Fruit fly (Drosophila melanogaster) whole organism, embryonic: ENCODE data around the gene CG6015.

Experiments
- Atf-2 ChIP-seq: fragments of 200-800 bp; sonication (Bioruptor generic); optimal IDR thresholded peaks from 2 replicates; lab custom pipeline; 2016; ENCODE audit warnings: missing biosample characterization, missing genetic modification characterization
- Atf6 ChIP-seq: fragments of 200-800 bp; sonication (Bioruptor generic); IDR thresholded peaks from 2 replicates; pipeline ENCODE4 v1.3.6; 2022; ENCODE audit warnings: missing biosample characterization, missing genetic modification characterization
- Blimp-1 ChIP-seq: fragments of 200-800 bp; sonication (Bioruptor generic); optimal IDR thresholded peaks from 3 replicates; lab custom pipeline; 2018; ENCODE audit warnings: missing biosample characterization, missing genetic modification characterization, mild to moderate bottlenecking, moderate library complexity, missing genetic modification reagents
- CG10267 ChIP-seq: fragments of 200-800 bp; sonication (Bioruptor generic); optimal IDR thresholded peaks from 2 replicates; lab custom pipeline; 2018; ENCODE audit warnings: missing biosample characterization, mild to moderate bottlenecking, missing genetic modification characterization, moderate library complexity
- CG10274 ChIP-seq: fragments of 200-800 bp; sonication (Bioruptor generic); optimal IDR thresholded peaks from 3 replicates; lab custom pipeline; 2017; ENCODE audit warnings: missing biosample characterization, mild to moderate bottlenecking, missing genetic modification characterization
- CG11723 ChIP-seq: fragments of 200-800 bp; sonication (Bioruptor generic); optimal IDR thresholded peaks from 2 replicates; lab custom pipeline; 2017; ENCODE audit warnings: missing biosample characterization, mild to moderate bottlenecking, missing genetic modification characterization
- CG12155 ChIP-seq: fragments of 200-800 bp; sonication (Bioruptor generic); optimal IDR thresholded peaks from 3 replicates; lab custom pipeline; 2016; ENCODE audit warnings: missing biosample characterization, missing genetic modification characterization
- CG12769 ChIP-seq: fragments of 200-800 bp; sonication (Bioruptor generic); optimal IDR thresholded peaks from 2 replicates; lab custom pipeline; 2019; ENCODE audit warnings: missing biosample characterization, mild to moderate bottlenecking, missing genetic modification characterization, moderate library complexity
- CG14014 ChIP-seq: fragments of 200-800 bp; sonication (Bioruptor generic); IDR thresholded peaks from 2 replicates; pipeline ENCODE4 v1.3.6; 2022; ENCODE audit warnings: missing biosample characterization, missing genetic modification characterization
- CG14441 ChIP-seq: fragments of 200-800 bp; sonication (Bioruptor generic); IDR thresholded peaks from 2 replicates; pipeline ENCODE4 v1.3.6; 2022; ENCODE audit warnings: missing biosample characterization, missing genetic modification characterization
- CG16813 ChIP-seq: fragments of 200-800 bp; sonication (Bioruptor generic); IDR thresholded peaks from 3 replicates; pipeline ENCODE4 v1.3.6; 2022; ENCODE audit warnings: missing biosample characterization, missing genetic modification characterization; ENCODE audit not compliant: partially characterized antibody
- CG1792 ChIP-seq: fragments of 200-800 bp; sonication (Bioruptor generic); optimal IDR thresholded peaks from 2 replicates; lab custom pipeline; 2016; ENCODE audit warnings: missing biosample characterization, missing genetic modification characterization
- CG2712 ChIP-seq: fragments of 200-800 bp; optimal IDR thresholded peaks from 3 replicates; lab custom pipeline; 2019; ENCODE audit warnings: missing biosample characterization, mild to moderate bottlenecking, missing genetic modification characterization, moderate library complexity
- CG30403 ChIP-seq: fragments of 200-800 bp; sonication (Bioruptor generic); optimal IDR thresholded peaks from 3 replicates; lab custom pipeline; 2016; ENCODE audit warnings: missing biosample characterization, missing genetic modification characterization
- CG30431 ChIP-seq: fragments of 200-800 bp; sonication (Bioruptor generic); optimal IDR thresholded peaks from 2 replicates; lab custom pipeline; 2017; ENCODE audit warnings: missing biosample characterization, missing genetic modification characterization
- CG3065 ChIP-seq: fragments of 200-800 bp; sonication (Bioruptor generic); optimal IDR thresholded peaks from 2 replicates; lab custom pipeline; 2016; ENCODE audit warnings: missing biosample characterization, missing genetic modification characterization
- CG3407 ChIP-seq: fragments of 200-800 bp; sonication (Bioruptor generic); optimal IDR thresholded peaks from 2 replicates; lab custom pipeline; 2018; ENCODE audit warnings: missing biosample characterization, mild to moderate bottlenecking, missing genetic modification characterization
- CG34422 ChIP-seq: fragments of 200-800 bp; sonication (Bioruptor generic); IDR thresholded peaks from 3 replicates; pipeline ENCODE4 v1.3.6; 2022; ENCODE audit warnings: missing biosample characterization, missing genetic modification characterization
- CG6689 ChIP-seq: fragments of 200-800 bp; sonication (Bioruptor generic); IDR thresholded peaks from 2 replicates; pipeline ENCODE4 v1.3.6; 2022; ENCODE audit warnings: missing biosample characterization, missing genetic modification characterization
- CG6813 ChIP-seq: fragments of 200-800 bp; sonication (Bioruptor generic); optimal IDR thresholded peaks from 2 replicates; lab custom pipeline; 2017; ENCODE audit warnings: missing biosample characterization, missing genetic modification characterization, mild to moderate bottlenecking, moderate library complexity, missing genetic modification reagents
- Deaf1 ChIP-seq: fragments of 200-800 bp; optimal IDR thresholded peaks from 3 replicates; lab custom pipeline; 2019; ENCODE audit warnings: missing biosample characterization, mild to moderate bottlenecking, missing genetic modification characterization, moderate library complexity
- E2f2 ChIP-seq: fragments of 200-800 bp; sonication (Bioruptor generic); IDR thresholded peaks from 2 replicates; pipeline ENCODE4 v1.3.6; 2022; ENCODE audit warnings: missing biosample characterization, missing genetic modification characterization
- HLH54F ChIP-seq: fragments of 200-800 bp; sonication (Bioruptor generic); optimal IDR thresholded peaks from 3 replicates; lab custom pipeline; 2016; ENCODE audit warnings: missing biosample characterization, missing genetic modification characterization
- Hand ChIP-seq: fragments of 200-800 bp; sonication (Bioruptor generic); optimal IDR thresholded peaks from 2 replicates; lab custom pipeline; 2017; ENCODE audit warnings: mild to moderate bottlenecking, missing biosample characterization, missing genetic modification reagents, missing genetic modification characterization
- Jarid2 ChIP-seq: fragments of 200-800 bp; sonication (Bioruptor generic); optimal IDR thresholded peaks from 3 replicates; lab custom pipeline; 2017; ENCODE audit warnings: mild to moderate bottlenecking, missing biosample characterization, missing genetic modification reagents, missing genetic modification characterization
- MTF-1 ChIP-seq: fragments of 200-800 bp; sonication (Bioruptor generic); optimal IDR thresholded peaks from 2 replicates; lab custom pipeline; 2018; ENCODE audit warnings: missing biosample characterization, mild to moderate bottlenecking, missing genetic modification characterization, borderline replicate concordance
- NFAT ChIP-seq: fragments of 200-800 bp; sonication (Bioruptor generic); IDR thresholded peaks from 2 replicates; pipeline ENCODE4 v1.3.6; 2022; ENCODE audit warnings: missing biosample characterization, missing genetic modification characterization
- Optix ChIP-seq: fragments of 200-800 bp; sonication (Bioruptor generic); IDR thresholded peaks from 3 replicates; pipeline ENCODE4 v1.3.6; 2022; ENCODE audit warnings: missing biosample characterization, missing genetic modification characterization
- Sin3A ChIP-seq: fragments of >200 bp; optimal IDR thresholded peaks from 2 replicates; lab custom pipeline; 2018
- Vsx1 ChIP-seq: fragments of 200-800 bp; sonication (Bioruptor generic); optimal IDR thresholded peaks from 2 replicates; lab custom pipeline; 2017; ENCODE audit warnings: missing biosample characterization, mild to moderate bottlenecking, missing genetic modification characterization, missing genetic modification reagents
- bigmax ChIP-seq: fragments of 200-800 bp; sonication (Bioruptor generic); optimal IDR thresholded peaks from 2 replicates; lab custom pipeline; 2018; ENCODE audit warnings: missing biosample characterization, mild to moderate bottlenecking, missing genetic modification characterization
- bsh ChIP-seq, 2 experiments: fragments of 200-800 bp; sonication (Bioruptor generic); optimal IDR thresholded peaks; 2 replicates each; lab custom pipeline; 2017 to 2018; ENCODE audit warnings: mild to moderate bottlenecking in 2 of 2, missing biosample characterization in 2 of 2, missing genetic modification characterization in 2 of 2, moderate library complexity in 1 of 2
- chm ChIP-seq: fragments of 200-800 bp; sonication (Bioruptor generic); IDR thresholded peaks from 2 replicates; pipeline ENCODE4 v1.3.6; 2022; ENCODE audit warnings: missing biosample characterization, missing genetic modification characterization
- dan ChIP-seq: fragments of 200-800 bp; sonication (Bioruptor generic); IDR thresholded peaks from 2 replicates; pipeline ENCODE4 v1.3.6; 2022; ENCODE audit warnings: missing biosample characterization, missing genetic modification characterization
- ems ChIP-seq: fragments of 200-800 bp; sonication (Bioruptor generic); optimal IDR thresholded peaks from 3 replicates; lab custom pipeline; 2016; ENCODE audit warnings: missing biosample characterization, missing genetic modification characterization
- eve ChIP-seq, 2 experiments: fragments of >200 bp; optimal IDR thresholded peaks; 2 replicates each; lab custom pipeline; 2017; ENCODE audit warnings: missing biosample characterization in 2 of 2, missing genetic modification characterization in 2 of 2
- grau ChIP-seq: fragments of 200-800 bp; optimal IDR thresholded peaks from 3 replicates; lab custom pipeline; 2019; ENCODE audit warnings: missing biosample characterization, mild to moderate bottlenecking, missing genetic modification characterization, moderate library complexity
- grn ChIP-seq: fragments of 200-800 bp; sonication (Bioruptor generic); optimal IDR thresholded peaks from 3 replicates; lab custom pipeline; 2017; ENCODE audit warnings: missing biosample characterization, missing genetic modification characterization
- hbn ChIP-seq: fragments of 200-800 bp; sonication (Bioruptor generic); IDR thresholded peaks from 2 replicates; pipeline ENCODE4 v1.3.6; 2022; ENCODE audit warnings: missing biosample characterization, missing genetic modification characterization; ENCODE audit not compliant: partially characterized antibody
- insv ChIP-seq, 2 experiments: fragments of 200-800 bp; sonication (Bioruptor generic); optimal IDR thresholded peaks; 3 replicates each; lab custom pipeline; 2016 to 2018; ENCODE audit warnings: missing biosample characterization in 2 of 2, missing genetic modification characterization in 2 of 2
- inv ChIP-seq: fragments of 200-800 bp; sonication (Bioruptor generic); IDR thresholded peaks from 2 replicates; pipeline ENCODE4 v1.3.6; 2022; ENCODE audit warnings: missing biosample characterization, missing genetic modification characterization; ENCODE audit not compliant: partially characterized antibody
- jigr1 ChIP-seq: fragments of 200-800 bp; sonication (Bioruptor generic); IDR thresholded peaks from 3 replicates; pipeline ENCODE4 v1.3.6; 2022; ENCODE audit warnings: missing biosample characterization, missing genetic modification characterization
- lola ChIP-seq, 3 experiments: fragments of >200 bp in 2 of 3; fragments of 200-800 bp in 1 of 3; sonication (Bioruptor generic) in 1 of 3; optimal IDR thresholded peaks; 2 replicates each; lab custom pipeline; 2017 to 2019; ENCODE audit warnings: missing biosample characterization in 3 of 3, missing genetic modification characterization in 3 of 3, mild to moderate bottlenecking in 1 of 3, moderate library complexity in 1 of 3
- maf-S ChIP-seq: fragments of 200-800 bp; sonication (Bioruptor generic); optimal IDR thresholded peaks from 2 replicates; lab custom pipeline; 2016; ENCODE audit warnings: missing biosample characterization, missing genetic modification characterization
- pum ChIP-seq: fragments of 200-800 bp; sonication (Bioruptor generic); optimal IDR thresholded peaks from 2 replicates; lab custom pipeline; 2016; ENCODE audit warnings: missing biosample characterization, missing genetic modification characterization
- run ChIP-seq: fragments of 200-800 bp; sonication (Bioruptor generic); optimal IDR thresholded peaks from 3 replicates; lab custom pipeline; 2018; ENCODE audit warnings: missing biosample characterization, mild to moderate bottlenecking, missing genetic modification characterization
- sima ChIP-seq: fragments of 200-800 bp; sonication (Bioruptor generic); optimal IDR thresholded peaks from 2 replicates; lab custom pipeline; 2016; ENCODE audit warnings: missing biosample characterization, missing genetic modification characterization
- sisA ChIP-seq: fragments of 200-800 bp; sonication (Bioruptor generic); IDR thresholded peaks from 2 replicates; pipeline ENCODE4 v1.3.6; 2022; ENCODE audit warnings: missing biosample characterization, missing genetic modification characterization
- slbo ChIP-seq: fragments of 200-800 bp; sonication (Bioruptor generic); IDR thresholded peaks from 2 replicates; pipeline ENCODE4 v1.3.6; 2022; ENCODE audit warnings: missing biosample characterization, missing genetic modification characterization
- so ChIP-seq: fragments of 200-800 bp; sonication (Bioruptor generic); IDR thresholded peaks from 3 replicates; pipeline ENCODE4 v1.3.6; 2022; ENCODE audit warnings: missing biosample characterization, missing genetic modification characterization
- yki ChIP-seq: fragments of >200 bp; optimal IDR thresholded peaks from 3 replicates; lab custom pipeline; 2018
- zen2 ChIP-seq: fragments of 200-800 bp; sonication (Bioruptor generic); IDR thresholded peaks from 3 replicates; pipeline ENCODE4 v1.3.6; 2022; ENCODE audit warnings: missing biosample characterization, missing genetic modification characterization; ENCODE audit not compliant: partially characterized antibody

The CG6015 gene

DNA sequence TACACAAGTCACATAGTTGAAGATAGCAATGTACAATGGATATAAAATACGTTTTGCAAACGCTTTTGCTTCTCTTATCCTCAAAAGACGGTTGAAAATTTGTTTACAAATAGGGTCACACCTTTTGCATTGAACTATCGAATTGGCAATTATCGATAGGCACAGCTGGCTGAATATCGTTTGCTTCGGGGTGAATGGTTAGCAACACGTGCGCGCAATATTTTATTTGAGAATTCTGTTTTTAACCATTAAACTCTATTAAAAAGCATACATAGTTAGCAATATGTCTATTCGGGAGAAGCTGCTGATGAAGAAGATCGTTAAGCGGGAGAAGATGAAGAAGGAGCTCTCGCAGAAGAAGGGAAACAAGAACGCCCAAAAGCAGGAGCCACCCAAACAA lies 1.5 kb upstream of the CG6015 start (continued):
- no peak for TF ChIP-seq eve (GFP tag; optimal IDR thresholded peaks at IDR 0.05; lab: Kevin White, UChicago)
- TF ChIP-seq NFAT: no peak
- TF ChIP-seq inv: peak; percentile 66; the same call in 1 of the 2 replicates
- no peak for TF ChIP-seq CG10274 (GFP tag; lab: Kevin White, UChicago)
- TF ChIP-seq lola (GFP tag; optimal IDR thresholded peaks at IDR 0.05; lab: Kevin White, UChicago): no peak
- no peak for TF ChIP-seq sima
- TF ChIP-seq so (GFP tag; lab: Robert Waterston, UW): no peak
- no peak for TF ChIP-seq Vsx1 (GFP tag; lab: Kevin White, UChicago)
- TF ChIP-seq yki: no peak
- TF ChIP-seq ems (GFP tag; lab: Kevin White, UChicago): no peak
- peak; percentile 81 for TF ChIP-seq zen2 (GFP tag; lab: Robert Waterston, UW)
- TF ChIP-seq CG6813 (GFP tag; lab: Kevin White, UChicago): no peak
- TF ChIP-seq Hand: no peak
- no peak for TF ChIP-seq CG30403 (GFP tag; lab: Kevin White, UChicago)
- TF ChIP-seq Jarid2 (GFP tag; lab: Kevin White, UChicago): no peak
- TF ChIP-seq CG34422 (GFP tag; lab: Robert Waterston, UW): peak; percentile 57; the same call in 1 of the 3 replicates
- TF ChIP-seq hbn (GFP tag; lab: Robert Waterston, UW): peak; percentile 73
- TF ChIP-seq CG16813 (GFP tag; lab: Robert Waterston, UW): peak; percentile 74
- no peak for TF ChIP-seq chm (GFP tag; lab: Robert Waterston, UW)
- no peak for TF ChIP-seq Blimp-1
- no peak for TF ChIP-seq CG3065 (GFP tag; lab: Kevin White, UChicago)
- no peak for TF ChIP-seq Deaf1
- TF ChIP-seq insv (GFP tag; optimal IDR thresholded peaks at IDR 0.05; lab: Kevin White, UChicago): peak in 1 of 2 experiments; percentile 82
- no peak for TF ChIP-seq MTF-1 (GFP tag; lab: Kevin White, UChicago)
- TF ChIP-seq sisA: no peak
- TF ChIP-seq dan (GFP tag; lab: Robert Waterston, UW): no peak
- TF ChIP-seq slbo (GFP tag; lab: Robert Waterston, UW): no peak
- no peak for TF ChIP-seq jigr1
- no peak for TF ChIP-seq Atf6 (GFP tag; lab: Robert Waterston, UW)
- no peak for TF ChIP-seq CG3407
- TF ChIP-seq CG14014 (GFP tag; lab: Robert Waterston, UW): no peak
- no peak for TF ChIP-seq Optix (GFP tag; lab: Robert Waterston, UW)
- no peak for TF ChIP-seq CG12155 (GFP tag; lab: Kevin White, UChicago)
- peak; percentile 2 for TF ChIP-seq CG10267 (tag; lab: Kevin White, UChicago)
- TF ChIP-seq CG12769 (tag; lab: Kevin White, UChicago): no peak
- no peak for TF ChIP-seq pum (GFP tag; lab: Kevin White, UChicago)
- no peak for TF ChIP-seq CG1792 (GFP tag; lab: Kevin White, UChicago)
- peak; percentile 77 for TF ChIP-seq E2f2 (GFP tag; lab: Robert Waterston, UW)
- no peak for TF ChIP-seq CG14441 (GFP tag; lab: Robert Waterston, UW)
- no peak for TF ChIP-seq CG2712 (tag; lab: Kevin White, UChicago)
- no peak for TF ChIP-seq HLH54F
- TF ChIP-seq Sin3A: peak; percentile 35
- no peak for TF ChIP-seq grn (GFP tag; lab: Kevin White, UChicago)
- no peak for TF ChIP-seq maf-S (GFP tag; lab: Kevin White, UChicago)
- no peak for TF ChIP-seq bigmax (GFP tag; lab: Kevin White, UChicago)
- no peak for TF ChIP-seq CG6689
- TF ChIP-seq CG11723: no peak
- no peak for TF ChIP-seq bsh (GFP tag; optimal IDR thresholded peaks at IDR 0.05; lab: Kevin White, UChicago)
- no peak for TF ChIP-seq Atf-2
- no peak for TF ChIP-seq run
- TF ChIP-seq grau: no peak
- TF ChIP-seq CG30431: no peak
